Worm (Caenorhabditis elegans) whole organism, L1 larva: ENCODE data around the gene dmd-3.

Experiments used
- ama-1 ChIP-seq: fragments of 150-350 bp; optimal IDR thresholded peaks from 2 replicates; lab custom pipeline; 2014
- ces-1 ChIP-seq: fragments of 150-350 bp; optimal IDR thresholded peaks from 2 replicates; lab custom pipeline; 2014; ENCODE audit warnings: missing biosample characterization, missing genetic modification reagents, missing genetic modification characterization
- egl-27 ChIP-seq, 2 experiments: fragments of 150-350 bp in 1 of 2; sonication (generic microtip); optimal IDR thresholded peaks; 3 replicates each; lab custom pipeline; 2017 to 2018; ENCODE audit warnings: missing biosample characterization in 2 of 2, missing genetic modification characterization in 2 of 2, missing genetic modification reagents in 2 of 2
- fos-1 ChIP-seq: fragments of 150-350 bp; optimal IDR thresholded peaks from 2 replicates; lab custom pipeline; 2014; ENCODE audit warnings: missing biosample characterization, missing genetic modification characterization
- lin-13 ChIP-seq: fragments of 150-350 bp; optimal IDR thresholded peaks from 2 replicates; lab custom pipeline; 2014; ENCODE audit warnings: missing biosample characterization, missing genetic modification reagents, missing genetic modification characterization
- mdl-1 ChIP-seq, 2 experiments: fragments of 150-350 bp; optimal IDR thresholded peaks; 2 replicates each; lab custom pipeline; 2014 to 2017; ENCODE audit warnings: missing biosample characterization in 2 of 2, missing genetic modification characterization in 2 of 2, inconsistent platforms in 1 of 2
- nhr-28 ChIP-seq: fragments of 150-350 bp; optimal IDR thresholded peaks from 2 replicates; lab custom pipeline; 2014; ENCODE audit warnings: missing biosample characterization, missing genetic modification characterization
- nhr-76 ChIP-seq: sonication (generic microtip); optimal IDR thresholded peaks from 2 replicates; lab custom pipeline; 2017; ENCODE audit warnings: missing biosample characterization, missing genetic modification characterization
- pag-3 ChIP-seq: sonication (generic microtip); optimal IDR thresholded peaks from 2 replicates; lab custom pipeline; 2017; ENCODE audit warnings: missing genetic modification characterization, mild to moderate bottlenecking, missing compliant biosample characterization, antibody characterized with exemption, borderline replicate concordance; ENCODE audit not compliant: insufficient read depth
- snpc-4 ChIP-seq: fragments of 150-350 bp; optimal IDR thresholded peaks from 2 replicates; lab custom pipeline; 2014; ENCODE audit warnings: missing biosample characterization, missing genetic modification characterization
- unc-62 ChIP-seq: fragments of 150-350 bp; optimal IDR thresholded peaks from 2 replicates; lab custom pipeline; 2014; ENCODE audit warnings: missing biosample characterization, missing genetic modification reagents, missing genetic modification characterization
- zag-1 ChIP-seq: fragments of 150-350 bp; optimal IDR thresholded peaks from 2 replicates; lab custom pipeline; 2014; ENCODE audit warnings: missing biosample characterization, missing genetic modification characterization

- TF ChIP-seq unc-62 (GFP tag; lab: Kevin White, UChicago) (no peak), ama-1 (lab: Kevin White, UChicago) (no peak), nhr-76 (tag; lab: Kevin White, UChicago) (no peak), mdl-1 (tag; optimal IDR thresholded peaks at IDR 0.05; lab: Kevin White, UChicago) (no peak), egl-27 (tag; optimal IDR thresholded peaks at IDR 0.05; lab: Kevin White, UChicago) (no peak), pag-3 (no peak), ces-1 (GFP tag; lab: Kevin White, UChicago) (no peak), nhr-28 (tag; lab: Kevin White, UChicago) (no peak), zag-1 (tag; lab: Kevin White, UChicago) (no peak), fos-1 (tag; lab: Kevin White, UChicago) (no peak), snpc-4 (tag; lab: Kevin White, UChicago) (no peak), lin-13 (GFP tag; lab: Kevin White, UChicago) (no peak)
These were observed 24.5 kb downstream of the dmd-3 start for ce11 chrV:19630569-19630968.
